Worm (Caenorhabditis elegans): ENCODE data around the gene T28A11.16.

- TF ChIP-seq flt-1 (GFP tag; IDR thresholded peaks at IDR 0.05) (no peak), ama-1 (optimal IDR thresholded peaks at IDR 0.05) (no peak), pes-1 (GFP tag; IDR thresholded peaks at IDR 0.05) (no peak), B0310.2 (tag; optimal IDR thresholded peaks at IDR 0.05) (no peak), hmg-4 (GFP tag; optimal IDR thresholded peaks at IDR 0.05) (no peak), aly-1 (tag; optimal IDR thresholded peaks at IDR 0.05) (no peak), hmbx-1 (tag; optimal IDR thresholded peaks at IDR 0.05) (no peak), sea-1 (GFP tag; conservative IDR thresholded peaks at IDR 0.05) (no peak), ceh-36 (tag; optimal IDR thresholded peaks at IDR 0.05) (no peak), tra-4 (tag; optimal IDR thresholded peaks at IDR 0.05) (no peak), hnd-1 (tag; optimal IDR thresholded peaks at IDR 0.05) (no peak), scrt-1 (GFP tag; IDR thresholded peaks at IDR 0.05) (no peak)
Observed at ce11 chrV:3266189-3266588, 7.2 kb upstream of the T28A11.16 start, which contains the start of gene T28A11.17.

All from whole organism, early embryonic.